Worm (Caenorhabditis elegans) whole organism, L4 larva: ENCODE results near the gene sulp-4.
A peak's percentile ranks its signal among the peaks of the same experiment; 100 is the strongest.

ENCODE experiments used
- F44E2.7 ChIP-seq: fragments of 200-800 bp; sonication (Bioruptor generic); IDR thresholded peaks from 2 replicates; pipeline ENCODE4 v2.1.2; 2022; ENCODE audit warnings: missing genetic modification characterization, missing compliant biosample characterization
- T20F7.1 ChIP-seq: fragments of 200-800 bp; sonication (Bioruptor generic); optimal IDR thresholded peaks from 2 replicates; lab custom pipeline; 2018; ENCODE audit warnings: mild to moderate bottlenecking, missing genetic modification characterization, missing compliant biosample characterization
- Y5F2A.4 ChIP-seq: fragments of 200-800 bp; sonication (Bioruptor generic); optimal IDR thresholded peaks from 2 replicates; lab custom pipeline; 2018; ENCODE audit warnings: mild to moderate bottlenecking, missing genetic modification characterization, missing compliant biosample characterization
- Y75B8A.6 ChIP-seq: fragments of 200-800 bp; sonication (Bioruptor generic); IDR thresholded peaks from 2 replicates; pipeline ENCODE4 v1.3.6; 2022; ENCODE audit warnings: missing genetic modification reagents, missing genetic modification characterization, missing compliant biosample characterization
- ZK546.5 ChIP-seq, 2 experiments: sonication (generic microtip); optimal IDR thresholded peaks; 2 replicates each; lab custom pipeline; 2017; ENCODE audit warnings: missing biosample characterization in 2 of 2, missing genetic modification characterization in 2 of 2
- aha-1 ChIP-seq: fragments of 150-350 bp; peaks from one replicate; lab custom pipeline; 2014; ENCODE audit warnings: missing biosample characterization, missing genetic modification characterization
- ama-1 ChIP-seq: fragments of 150-350 bp; optimal IDR thresholded peaks from 2 replicates; lab custom pipeline; 2014; ENCODE audit warnings: inconsistent platforms, mixed read lengths
- ceh-20 ChIP-seq: fragments of 200-800 bp; sonication (Bioruptor generic); IDR thresholded peaks from 2 replicates; pipeline ENCODE4 v1.3.6; 2022; ENCODE audit warnings: missing genetic modification reagents, missing genetic modification characterization, missing compliant biosample characterization
- ceh-44 ChIP-seq: fragments of 200-800 bp; sonication (Bioruptor generic); IDR thresholded peaks from 2 replicates; pipeline ENCODE4 v1.3.6; 2022; ENCODE audit warnings: missing genetic modification reagents, missing genetic modification characterization, missing compliant biosample characterization
- daf-16 ChIP-seq, 3 experiments: sonication (generic microtip); optimal IDR thresholded peaks; 2 replicates each; lab custom pipeline; 2016 to 2017; ENCODE audit warnings: missing genetic modification characterization in 3 of 3, missing genetic modification reagents in 3 of 3, mild to moderate bottlenecking in 2 of 3, missing compliant biosample characterization in 2 of 3, missing biosample characterization in 1 of 3, moderate library complexity in 1 of 3
- dmd-6 ChIP-seq: fragments of 200-800 bp; sonication (Bioruptor generic); IDR thresholded peaks from 2 replicates; pipeline ENCODE4 v1.3.6; 2022; ENCODE audit warnings: missing genetic modification reagents, missing genetic modification characterization, missing compliant biosample characterization
- dve-1 ChIP-seq: sonication (generic microtip); optimal IDR thresholded peaks from 2 replicates; lab custom pipeline; 2017; ENCODE audit warnings: antibody characterized with exemption, mild to moderate bottlenecking, missing genetic modification characterization, missing compliant biosample characterization; ENCODE audit not compliant: insufficient read depth
- hif-1 ChIP-seq, 2 experiments: sonication (generic microtip); optimal IDR thresholded peaks; 2 replicates each; lab custom pipeline; 2016 to 2017; ENCODE audit warnings: missing compliant biosample characterization in 2 of 2, missing genetic modification characterization in 2 of 2, missing genetic modification reagents in 2 of 2, missing genotype in 2 of 2, mild to moderate bottlenecking in 1 of 2
- hlh-11 ChIP-seq: fragments of 200-800 bp; sonication (Bioruptor generic); optimal IDR thresholded peaks from 2 replicates; lab custom pipeline; 2018; ENCODE audit warnings: mild to moderate bottlenecking, missing genetic modification characterization, missing compliant biosample characterization
- hlh-30 ChIP-seq: sonication (generic microtip); optimal IDR thresholded peaks from 2 replicates; lab custom pipeline; 2017; ENCODE audit warnings: antibody characterized with exemption, mild to moderate bottlenecking, missing genetic modification characterization, missing compliant biosample characterization; ENCODE audit not compliant: insufficient read depth
- lin-1 ChIP-seq: fragments of 200-800 bp; sonication (Bioruptor generic); IDR thresholded peaks from 2 replicates; pipeline ENCODE4 v1.3.6; 2022; ENCODE audit warnings: missing genetic modification reagents, missing genetic modification characterization, missing compliant biosample characterization
- lin-29 ChIP-seq: fragments of 200-800 bp; sonication (Bioruptor generic); IDR thresholded peaks from 2 replicates; pipeline ENCODE4 v1.3.6; 2022; ENCODE audit warnings: missing genetic modification reagents, missing genetic modification characterization, missing compliant biosample characterization
- lin-38 ChIP-seq: fragments of 200-800 bp; sonication (Bioruptor generic); IDR thresholded peaks from 2 replicates; pipeline ENCODE4 v1.3.6; 2022; ENCODE audit warnings: missing genetic modification reagents, missing genetic modification characterization, missing compliant biosample characterization
- lsy-2 ChIP-seq, 2 experiments: fragments of 150-350 bp in 1 of 2; sonication (generic microtip) in 1 of 2; optimal IDR thresholded peaks; 2 replicates each; lab custom pipeline; 2014 to 2017; ENCODE audit warnings: missing biosample characterization in 2 of 2, missing genetic modification characterization in 2 of 2
- mdl-1 ChIP-seq, 2 experiments: fragments of 150-350 bp in 1 of 2; sonication (generic microtip) in 1 of 2; optimal IDR thresholded peaks; 2 replicates each; lab custom pipeline; 2014 to 2017; ENCODE audit warnings: missing biosample characterization in 2 of 2, missing genetic modification characterization in 2 of 2
- mdt-29 ChIP-seq: fragments of 200-800 bp; sonication (Bioruptor generic); IDR thresholded peaks from 2 replicates; pipeline ENCODE4 v1.3.6; 2022; ENCODE audit warnings: missing genetic modification reagents, missing genetic modification characterization, missing compliant biosample characterization
- mep-1 ChIP-seq: fragments of 150-350 bp; sonication (generic microtip); optimal IDR thresholded peaks from 3 replicates; lab custom pipeline; 2014; ENCODE audit warnings: missing biosample characterization, missing genetic modification characterization
- mes-2 ChIP-seq: sonication (generic microtip); optimal IDR thresholded peaks from 2 replicates; lab custom pipeline; 2016; ENCODE audit warnings: missing genotype, mild to moderate bottlenecking, missing genetic modification characterization, missing compliant biosample characterization; ENCODE audit not compliant: poor library complexity, severe bottlenecking
- mxl-2 ChIP-seq: fragments of 200-800 bp; sonication (Bioruptor generic); conservative IDR thresholded peaks from 2 replicates; pipeline ENCODE4 v1.3.6; 2022; ENCODE audit warnings: missing genetic modification reagents, missing genetic modification characterization, missing compliant biosample characterization
- mxl-3 ChIP-seq: fragments of 200-800 bp; sonication (Bioruptor generic); optimal IDR thresholded peaks from 2 replicates; lab custom pipeline; 2018; ENCODE audit warnings: mild to moderate bottlenecking, missing genetic modification characterization, missing compliant biosample characterization
- nhr-10 ChIP-seq: fragments of 150-350 bp; optimal IDR thresholded peaks from 2 replicates; lab custom pipeline; 2014; ENCODE audit warnings: missing biosample characterization, missing genetic modification characterization
- nhr-102 ChIP-seq: sonication (generic microtip); optimal IDR thresholded peaks from 2 replicates; lab custom pipeline; 2016; ENCODE audit warnings: mild to moderate bottlenecking, missing genetic modification characterization, moderate library complexity, missing compliant biosample characterization
- nhr-11 ChIP-seq: fragments of 150-350 bp; optimal IDR thresholded peaks from 2 replicates; lab custom pipeline; 2014; ENCODE audit warnings: missing biosample characterization, missing genetic modification characterization
- nhr-25 ChIP-seq: sonication (generic microtip); optimal IDR thresholded peaks from 2 replicates; lab custom pipeline; 2017; ENCODE audit warnings: missing genetic modification characterization, mild to moderate bottlenecking, missing compliant biosample characterization, antibody characterized with exemption, moderate library complexity, borderline replicate concordance; ENCODE audit not compliant: insufficient read depth
- nhr-28 ChIP-seq: fragments of 150-350 bp; optimal IDR thresholded peaks from 2 replicates; lab custom pipeline; 2014; ENCODE audit warnings: missing biosample characterization, missing genetic modification characterization
- nhr-48 ChIP-seq: sonication (generic microtip); optimal IDR thresholded peaks from 2 replicates; lab custom pipeline; 2016; ENCODE audit warnings: mild to moderate bottlenecking, missing genetic modification characterization, missing compliant biosample characterization
- nhr-76 ChIP-seq: fragments of 150-350 bp; optimal IDR thresholded peaks from 2 replicates; lab custom pipeline; 2014; ENCODE audit warnings: missing biosample characterization, missing genetic modification characterization
- nhr-77 ChIP-seq: fragments of 150-350 bp; optimal IDR thresholded peaks from 2 replicates; lab custom pipeline; 2014; ENCODE audit warnings: missing biosample characterization, missing genetic modification characterization
- pha-4 ChIP-seq, 2 experiments: fragments of 150-350 bp in 1 of 2; fragments of 200-800 bp in 1 of 2; sonication (Bioruptor generic) in 1 of 2; IDR thresholded peaks in 1 of 2; optimal IDR thresholded peaks in 1 of 2; 2 replicates each; pipeline versions ENCODE4 v1.3.6 to Lab custom; 2014 to 2022; ENCODE audit warnings: missing genetic modification characterization in 2 of 2, missing genetic modification reagents in 2 of 2, missing biosample characterization in 1 of 2, missing compliant biosample characterization in 1 of 2
- php-3 ChIP-seq: fragments of 200-800 bp; sonication (Bioruptor generic); IDR thresholded peaks from 2 replicates; pipeline ENCODE4 v1.3.6; 2022; ENCODE audit warnings: missing genetic modification reagents, missing genetic modification characterization, missing compliant biosample characterization
- pqm-1 ChIP-seq: sonication (generic microtip); optimal IDR thresholded peaks from 2 replicates; lab custom pipeline; 2017; ENCODE audit warnings: missing biosample characterization, missing genetic modification characterization
- rbr-2 ChIP-seq: sonication (generic microtip); optimal IDR thresholded peaks from 2 replicates; lab custom pipeline; 2016; ENCODE audit warnings: missing genotype, missing genetic modification characterization, missing compliant biosample characterization
- saeg-2 ChIP-seq: fragments of 200-800 bp; sonication (Bioruptor generic); IDR thresholded peaks from 2 replicates; pipeline ENCODE4 v1.3.6; 2022; ENCODE audit warnings: missing genetic modification reagents, missing genetic modification characterization, missing compliant biosample characterization
- set-16 ChIP-seq: fragments of 200-800 bp; sonication (Bioruptor generic); IDR thresholded peaks from 2 replicates; pipeline ENCODE4 v1.3.6; 2022; ENCODE audit warnings: missing genetic modification reagents, missing genetic modification characterization, missing compliant biosample characterization
- tra-1 ChIP-seq: fragments of 200-800 bp; sonication (Bioruptor generic); IDR thresholded peaks from 2 replicates; pipeline ENCODE4 v1.3.6; 2022; ENCODE audit warnings: missing genetic modification reagents, missing genetic modification characterization, missing compliant biosample characterization
- unc-62 ChIP-seq, 3 experiments: fragments of 150-350 bp in 1 of 3; sonication (generic microtip); optimal IDR thresholded peaks in 2 of 3; peaks in 1 of 3; 1 replicate in 1 of 3; 2 replicates in 2 of 3; lab custom pipeline; 2014 to 2017; ENCODE audit warnings: missing biosample characterization in 3 of 3, missing genetic modification characterization in 3 of 3, missing genetic modification reagents in 3 of 3, missing genotype in 1 of 3
- vab-7 ChIP-seq: fragments of 200-800 bp; sonication (Bioruptor generic); IDR thresholded peaks from 2 replicates; pipeline ENCODE4 v1.3.6; 2022; ENCODE audit warnings: missing genetic modification reagents, missing genetic modification characterization, missing compliant biosample characterization
- zag-1 ChIP-seq: fragments of 150-350 bp; optimal IDR thresholded peaks from 2 replicates; lab custom pipeline; 2014; ENCODE audit warnings: missing biosample characterization, missing genetic modification characterization
- zfp-3 ChIP-seq: fragments of 200-800 bp; sonication (Bioruptor generic); conservative IDR thresholded peaks from 2 replicates; pipeline ENCODE4 v1.3.6; 2022; ENCODE audit warnings: missing genetic modification reagents, missing genetic modification characterization, missing compliant biosample characterization

sulp-4 gene

ce11 chrV:11885939-11886338 lies 10.8 kb downstream of the sulp-4 start:
- no peak for TF ChIP-seq zag-1 (tag; lab: Kevin White, UChicago)
- TF ChIP-seq nhr-48 (tag; lab: Kevin White, UChicago), result peak; percentile 62
- TF ChIP-seq mxl-2, result no peak
- TF ChIP-seq nhr-25 (tag; lab: Kevin White, UChicago), result no peak
- no peak for TF ChIP-seq ceh-20
- no peak for TF ChIP-seq pha-4 (GFP tag; IDR thresholded peaks at IDR 0.05; lab: Robert Waterston, UW)
- peak; percentile 2 for TF ChIP-seq pha-4 (tag; optimal IDR thresholded peaks at IDR 0.05; lab: Kevin White, UChicago)
- peak; percentile 75; the same call in 1 of the 2 replicates for TF ChIP-seq mdt-29 (GFP tag; lab: Robert Waterston, UW)
- 0 out of 2 replicates have a peak, but pooled peaks have one; percentile 23 for TF ChIP-seq zfp-3 (GFP tag; lab: Robert Waterston, UW)
- peak in 1 of 2 experiments; percentile 40 for TF ChIP-seq hif-1 (tag; optimal IDR thresholded peaks at IDR 0.05; lab: Kevin White, UChicago)
- peak; percentile 81 for TF ChIP-seq nhr-77 (tag; lab: Kevin White, UChicago)
- TF ChIP-seq mes-2 (tag; lab: Kevin White, UChicago), result peak; percentile 32
- peak; percentile 25 for TF ChIP-seq mep-1 (tag; lab: Kevin White, UChicago)
- no peak for TF ChIP-seq saeg-2
- peak; percentile 98 for TF ChIP-seq dve-1
- peak; percentile 44 to 66 for TF ChIP-seq lsy-2 (tag; optimal IDR thresholded peaks at IDR 0.05; lab: Kevin White, UChicago)
- no peak for TF ChIP-seq ceh-44 (GFP tag; lab: Robert Waterston, UW)
- TF ChIP-seq tra-1 (GFP tag; lab: Robert Waterston, UW), result 0 out of 2 replicates have a peak, but pooled peaks have one; percentile 28
- TF ChIP-seq daf-16 (GFP tag; optimal IDR thresholded peaks at IDR 0.05; lab: Kevin White, UChicago), result peak in 1 of 2 experiments; percentile 78
- TF ChIP-seq daf-16 (tag; optimal IDR thresholded peaks at IDR 0.05; lab: Kevin White, UChicago), result peak; percentile 97
- TF ChIP-seq nhr-28 (tag; lab: Kevin White, UChicago), result peak; percentile 85
- peak; percentile 73 for TF ChIP-seq nhr-10
- peak; percentile 92 for TF ChIP-seq hlh-11 (tag; lab: Kevin White, UChicago)
- TF ChIP-seq nhr-102 (tag; lab: Kevin White, UChicago), result peak; percentile 42
- no peak for TF ChIP-seq F44E2.7
- peak; percentile 81 for TF ChIP-seq mxl-3 (GFP tag; lab: Kevin White, UChicago)
- TF ChIP-seq aha-1 (tag; lab: Kevin White, UChicago), result peak; percentile 19
- TF ChIP-seq hlh-30 (tag; lab: Kevin White, UChicago), result peak; percentile 91
- TF ChIP-seq mdl-1 (tag; optimal IDR thresholded peaks at IDR 0.05; lab: Kevin White, UChicago), result peak in 1 of 2 experiments; percentile 93
- TF ChIP-seq unc-62 (GFP tag; optimal IDR thresholded peaks at IDR 0.05 in 1 of 2; lab: Kevin White, UChicago), result peak in 1 of 2 experiments; percentile 94
- TF ChIP-seq unc-62 (tag; optimal IDR thresholded peaks at IDR 0.05; lab: Kevin White, UChicago), result no peak
- peak; percentile 46 for TF ChIP-seq nhr-11 (tag; lab: Kevin White, UChicago)
- TF ChIP-seq Y5F2A.4 (GFP tag; lab: Kevin White, UChicago), result no peak
- TF ChIP-seq lin-1 (GFP tag; lab: Robert Waterston, UW), result peak; percentile 67; the same call in 1 of the 2 replicates
- TF ChIP-seq T20F7.1 (GFP tag; lab: Kevin White, UChicago), result peak; percentile 50
- TF ChIP-seq dmd-6, result peak; percentile 88
- TF ChIP-seq pqm-1, result peak; percentile 61
- TF ChIP-seq nhr-76, result peak; percentile 6

- TF ChIP-seq ama-1 (peak; percentile 93), ZK546.5 (tag; optimal IDR thresholded peaks at IDR 0.05; lab: Kevin White, UChicago) (no peak), dve-1 (peak; percentile 61), nhr-11 (tag; lab: Kevin White, UChicago) (peak; percentile 73), lsy-2 (tag; optimal IDR thresholded peaks at IDR 0.05; lab: Kevin White, UChicago) (peak in 1 of 2 experiments; percentile 45), pha-4 (GFP tag; IDR thresholded peaks at IDR 0.05; lab: Robert Waterston, UW) (no peak), pha-4 (tag; optimal IDR thresholded peaks at IDR 0.05; lab: Kevin White, UChicago) (no peak), zfp-3 (GFP tag; lab: Robert Waterston, UW) (no peak), set-16 (GFP tag; lab: Robert Waterston, UW) (no peak), hlh-11 (tag; lab: Kevin White, UChicago) (peak; percentile 92), php-3 (GFP tag; lab: Robert Waterston, UW) (no peak), hif-1 (tag; optimal IDR thresholded peaks at IDR 0.05; lab: Kevin White, UChicago) (peak; percentile 49 to 78), rbr-2 (tag; lab: Kevin White, UChicago) (no peak), Y75B8A.6 (GFP tag; lab: Robert Waterston, UW) (no peak), vab-7 (GFP tag; lab: Robert Waterston, UW) (no peak), aha-1 (tag; lab: Kevin White, UChicago) (peak; percentile 97), hlh-30 (tag; lab: Kevin White, UChicago) (peak; percentile 89), nhr-77 (tag; lab: Kevin White, UChicago) (peak; percentile 83), saeg-2 (0 out of 2 replicates have a peak, but pooled peaks have one; percentile 28), nhr-102 (tag; lab: Kevin White, UChicago) (peak; percentile 38), lin-29 (no peak), lin-38 (GFP tag; lab: Robert Waterston, UW) (no peak), pqm-1 (peak; percentile 5), nhr-28 (tag; lab: Kevin White, UChicago) (peak; percentile 95)
Observed at ce11 chrV:11887988-11888499, 12.9 kb downstream of the sulp-4 start, which contains the start of gene adh-1. adh-1 (plus strand) TSS chrV:11888248.
